Fruit fly (Drosophila melanogaster) S2 (cell line): ENCODE measurements around the gene Plc21C.

Source experiments
- CG8478 ChIP-seq: fragments of >200 bp; optimal IDR thresholded peaks from 2 replicates; lab custom pipeline; 2018
- CTCF ChIP-seq, 2 experiments: fragments of >200 bp; optimal IDR thresholded peaks; 2 replicates each; lab custom pipeline; 2018

DNA sequence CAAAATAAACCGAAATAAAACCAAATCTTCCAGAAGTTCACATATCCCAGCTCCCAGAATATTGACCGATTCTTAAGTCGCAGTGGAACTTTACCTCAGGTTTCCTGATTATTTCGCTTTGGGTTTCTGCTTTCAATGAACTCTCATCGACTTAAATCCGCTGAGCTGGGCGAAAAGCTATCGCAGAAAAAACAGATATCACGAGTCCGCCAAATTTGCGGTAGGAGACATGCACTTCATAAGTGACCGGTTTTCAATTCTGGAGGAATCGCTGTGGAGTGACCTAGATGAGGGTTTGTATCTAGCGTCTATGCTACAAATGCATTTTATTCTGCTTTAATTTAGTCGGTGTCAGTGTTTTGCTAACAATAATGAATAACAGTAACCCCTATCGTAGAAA is 537 bp upstream of the Plc21C start:
- TF ChIP-seq CG8478 (lab: Kevin White, UChicago) (no peak), CTCF (optimal IDR thresholded peaks at IDR 0.05; lab: Kevin White, UChicago) (no peak)
